Fruit fly (Drosophila melanogaster): ENCODE measurements around the gene vls.

The vls gene

DNA sequence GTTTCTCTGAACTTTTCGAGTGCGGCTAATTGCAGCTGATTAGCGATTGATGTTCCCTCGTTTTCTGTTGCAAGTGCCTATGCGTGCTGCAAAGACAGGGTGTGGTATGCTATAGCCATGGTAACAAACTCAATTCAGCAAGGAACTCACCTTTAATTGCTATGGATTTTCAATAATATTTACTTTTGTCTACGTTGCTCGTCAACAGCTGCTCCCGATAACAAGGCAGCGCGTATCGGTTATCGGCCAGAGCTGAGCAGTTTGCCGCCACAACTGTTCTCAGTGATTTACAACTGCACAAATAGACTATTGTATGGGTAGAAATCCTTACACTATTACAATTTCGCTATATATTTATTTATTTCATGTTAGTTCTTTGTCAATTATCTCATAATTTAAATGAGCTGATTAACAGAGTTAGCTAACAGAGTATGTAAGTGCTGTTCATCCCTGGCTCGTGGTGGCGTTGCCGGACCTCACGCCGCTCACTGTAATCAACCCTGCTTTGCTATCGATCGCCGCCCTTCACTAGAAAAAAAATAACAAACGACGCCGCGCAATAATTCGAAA lies 9.8 kb upstream of the vls start, which contains the start of the genes pr and neb (continued):
- TF ChIP-seq schlank (tag; optimal IDR thresholded peaks at IDR 0.05) (no peak), dysf (GFP tag; IDR thresholded peaks at IDR 0.05) (peak; percentile 63; the same call in 2 of the 3 replicates), NFAT (GFP tag; IDR thresholded peaks at IDR 0.05) (no peak), zf30C (GFP tag; optimal IDR thresholded peaks at IDR 0.05) (no peak), Med (GFP tag) (peak; percentile 89), pita (GFP tag; optimal IDR thresholded peaks at IDR 0.05) (no peak), fu2 (GFP tag; optimal IDR thresholded peaks at IDR 0.05) (no peak), CG1832 (GFP tag; optimal IDR thresholded peaks at IDR 0.05) (no peak), ftz-f1 (GFP tag; optimal IDR thresholded peaks at IDR 0.05) (no peak), CG4617 (GFP tag; optimal IDR thresholded peaks at IDR 0.05; ENCODE audit: borderline replicate concordance) (peak; percentile 25), CG16813 (GFP tag; IDR thresholded peaks at IDR 0.05; ENCODE audit: partially characterized antibody) (peak; percentile 38; the same call in 1 of the 3 replicates), Deaf1 (tag; optimal IDR thresholded peaks at IDR 0.05) (peak; percentile 34), CG43689 (GFP tag; IDR thresholded peaks at IDR 0.05) (no peak), Taf1 (GFP tag; IDR thresholded peaks at IDR 0.05) (no peak), kay (GFP tag; optimal IDR thresholded peaks at IDR 0.05) (no peak), CG2202 (tag; optimal IDR thresholded peaks at IDR 0.05) (no peak), gcm (GFP tag; optimal IDR thresholded peaks at IDR 0.05) (peak; percentile 36), trh (GFP tag; optimal IDR thresholded peaks at IDR 0.05) (peak; percentile 27), ap (GFP tag; IDR thresholded peaks at IDR 0.05) (peak; percentile 36; the same call in 1 of the 2 replicates), gsb (GFP tag; IDR thresholded peaks at IDR 0.05) (no peak), bcd (GFP tag; optimal IDR thresholded peaks at IDR 0.05) (peak; percentile 32), Hey (tag; optimal IDR thresholded peaks at IDR 0.05) (no peak), CG12744 (GFP tag; optimal IDR thresholded peaks at IDR 0.05) (no peak), CG17328 (GFP tag; IDR thresholded peaks at IDR 0.05) (peak; percentile 73; the same call in 1 of the 2 replicates), CG3847 (GFP tag; IDR thresholded peaks at IDR 0.05) (peak; percentile 81), CG17186 (GFP tag; optimal IDR thresholded peaks at IDR 0.05) (peak; percentile 28), Atf6 (GFP tag; IDR thresholded peaks at IDR 0.05) (peak; percentile 68), CG14860 (GFP tag; IDR thresholded peaks at IDR 0.05; ENCODE audit: partially characterized antibody) (no peak; the same call in 2 of the 3 replicates), zen2 (GFP tag; IDR thresholded peaks at IDR 0.05; ENCODE audit: partially characterized antibody) (0 out of 3 replicates have a peak, but pooled peaks have one; percentile 38), sr (GFP tag; IDR thresholded peaks at IDR 0.05) (no peak), CG1024 (GFP tag; IDR thresholded peaks at IDR 0.05) (no peak), gt (GFP tag; IDR thresholded peaks at IDR 0.05) (no peak), Stat92E (GFP tag; optimal IDR thresholded peaks at IDR 0.05) (peak in 1 of 3 experiments; percentile 3), CG4707 (GFP tag; optimal IDR thresholded peaks at IDR 0.05) (no peak), ATbp (GFP tag; optimal IDR thresholded peaks at IDR 0.05) (peak; percentile 16), Meics (GFP tag; optimal IDR thresholded peaks at IDR 0.05) (no peak), CG13123 (GFP tag; optimal IDR thresholded peaks at IDR 0.05) (peak; percentile 50), toy (GFP tag; IDR thresholded peaks at IDR 0.05) (no peak), Hmx (GFP tag; optimal IDR thresholded peaks at IDR 0.05) (no peak), mam (GFP tag; optimal IDR thresholded peaks at IDR 0.05) (peak; percentile 4), hkb (optimal IDR thresholded peaks at IDR 0.05) (peak; percentile 58), hkb (GFP tag; IDR thresholded peaks at IDR 0.05) (peak; percentile 82), CG6683 (GFP tag; optimal IDR thresholded peaks at IDR 0.05) (no peak), D (optimal IDR thresholded peaks at IDR 0.05) (no peak), D (GFP tag; optimal IDR thresholded peaks at IDR 0.05) (no peak), CG1529 (GFP tag; optimal IDR thresholded peaks at IDR 0.05) (no peak), Bdp1 (GFP tag; optimal IDR thresholded peaks at IDR 0.05) (peak; percentile 31), sens (GFP tag) (peak; percentile 94), CG7556 (GFP tag; optimal IDR thresholded peaks at IDR 0.05) (peak; percentile 61), Mad (GFP tag; optimal IDR thresholded peaks at IDR 0.05) (peak; percentile 62), wdn (GFP tag; IDR thresholded peaks at IDR 0.05) (peak; percentile 77; the same call in 1 of the 2 replicates)

Measured in whole organism, embryonic.